Worm (Caenorhabditis elegans): ENCODE measurements around the gene gst-39.
A peak's percentile ranks its signal among the peaks of the same experiment; 100 is the strongest.

Gene gst-39

ce11 chrII:15158364-15158763 lies 13.4 kb downstream of the gst-39 start:
- TF ChIP-seq aha-1 (tag) (peak; percentile 53), snpc-1.2 (GFP tag; IDR thresholded peaks at IDR 0.05) (no peak), pqm-1 (tag; optimal IDR thresholded peaks at IDR 0.05) (no peak), hmg-1.1 (GFP tag; IDR thresholded peaks at IDR 0.05) (no peak), madf-5 (GFP tag; IDR thresholded peaks at IDR 0.05) (no peak), set-16 (GFP tag; IDR thresholded peaks at IDR 0.05) (no peak)

ce11 chrII:15157880-15158279 lies 13.8 kb downstream of the gst-39 start, which contains the start of gene ptr-20:
TSS of gene ptr-20 (plus strand) at chrII:15158180.
- TF ChIP-seq nhr-237 (tag; optimal IDR thresholded peaks at IDR 0.05) = no peak
- no peak for TF ChIP-seq nhr-48 (tag; optimal IDR thresholded peaks at IDR 0.05)
- TF ChIP-seq daf-8 (GFP tag; IDR thresholded peaks at IDR 0.05) = no peak
- TF ChIP-seq nhr-42 (GFP tag; IDR thresholded peaks at IDR 0.05) = no peak
- TF ChIP-seq pha-4 (GFP tag; IDR thresholded peaks at IDR 0.05) = no peak
- TF ChIP-seq pha-4 (tag; optimal IDR thresholded peaks at IDR 0.05) = no peak
- no peak for TF ChIP-seq skn-1 (tag; optimal IDR thresholded peaks at IDR 0.05)
- no peak for TF ChIP-seq ceh-20 (GFP tag; IDR thresholded peaks at IDR 0.05)
- TF ChIP-seq set-16 (GFP tag; IDR thresholded peaks at IDR 0.05) = no peak
- TF ChIP-seq T20F7.1 (GFP tag; optimal IDR thresholded peaks at IDR 0.05) = no peak
- TF ChIP-seq T26A8.4 (GFP tag; IDR thresholded peaks at IDR 0.05) = no peak
- TF ChIP-seq zip-2 (tag; optimal IDR thresholded peaks at IDR 0.05) = no peak
- TF ChIP-seq lir-3 (tag; optimal IDR thresholded peaks at IDR 0.05) = no peak
- TF ChIP-seq ama-1 (optimal IDR thresholded peaks at IDR 0.05) = no peak
- no peak for TF ChIP-seq F26F4.8 (GFP tag; conservative IDR thresholded peaks at IDR 0.05)
- TF ChIP-seq Y5F2A.4 (GFP tag; optimal IDR thresholded peaks at IDR 0.05) = no peak
- no peak for TF ChIP-seq aha-1 (tag)
- TF ChIP-seq mxl-2 (GFP tag; conservative IDR thresholded peaks at IDR 0.05) = no peak
- no peak for TF ChIP-seq mdt-29 (GFP tag; IDR thresholded peaks at IDR 0.05)

ce11 chrII:15148442-15148841 lies 23.3 kb downstream of the gst-39 start:
- TF ChIP-seq ama-1 (optimal IDR thresholded peaks at IDR 0.05) (no peak), madf-9 (GFP tag; conservative IDR thresholded peaks at IDR 0.05) (no peak), egl-27 (tag; optimal IDR thresholded peaks at IDR 0.05) (no peak), T20F7.1 (GFP tag; optimal IDR thresholded peaks at IDR 0.05) (no peak), unc-62 (GFP tag; optimal IDR thresholded peaks at IDR 0.05 in 1 of 2) (peak in 1 of 2 experiments; percentile 52), unc-62 (tag; optimal IDR thresholded peaks at IDR 0.05) (no peak), nhr-77 (tag; optimal IDR thresholded peaks at IDR 0.05) (no peak), F49E8.2 (tag; optimal IDR thresholded peaks at IDR 0.05; ENCODE audit: borderline replicate concordance) (no peak), mxl-3 (GFP tag; optimal IDR thresholded peaks at IDR 0.05) (no peak), aha-1 (tag) (peak; percentile 46), unc-39 (tag; optimal IDR thresholded peaks at IDR 0.05) (no peak), tag-97 (GFP tag; IDR thresholded peaks at IDR 0.05) (no peak), spr-1 (tag; optimal IDR thresholded peaks at IDR 0.05) (no peak), hmg-1.1 (GFP tag; IDR thresholded peaks at IDR 0.05) (no peak), zag-1 (tag; optimal IDR thresholded peaks at IDR 0.05) (no peak), attf-4 (tag; optimal IDR thresholded peaks at IDR 0.05) (no peak), snpc-4 (tag; optimal IDR thresholded peaks at IDR 0.05) (no peak), nhr-102 (tag; optimal IDR thresholded peaks at IDR 0.05) (no peak)

ce11 chrII:15145594-15145993 lies 26.1 kb downstream of the gst-39 start, which contains the start of gene Y53F4B.27:
TSS of gene Y53F4B.27 (plus strand) at chrII:15145894.
- no peak for TF ChIP-seq spr-1 (tag; optimal IDR thresholded peaks at IDR 0.05)
- peak; percentile 96 for TF ChIP-seq aha-1 (tag)
- TF ChIP-seq pqm-1 (tag; optimal IDR thresholded peaks at IDR 0.05) = no peak
- TF ChIP-seq dpl-1 (GFP tag; optimal IDR thresholded peaks at IDR 0.05) = no peak
- peak in 1 of 2 experiments; percentile 36 for TF ChIP-seq unc-62 (GFP tag; optimal IDR thresholded peaks at IDR 0.05 in 1 of 2)
- TF ChIP-seq unc-62 (tag; optimal IDR thresholded peaks at IDR 0.05) = no peak
- no peak for TF ChIP-seq duxl-1 (tag; optimal IDR thresholded peaks at IDR 0.05; ENCODE audit: poor library complexity)
- peak; percentile 24 for TF ChIP-seq hlh-11 (tag; optimal IDR thresholded peaks at IDR 0.05)
- TF ChIP-seq Y105C5A.15 (GFP tag; IDR thresholded peaks at IDR 0.05) = no peak
- no peak for TF ChIP-seq ZK546.5 (tag; optimal IDR thresholded peaks at IDR 0.05)
- TF ChIP-seq sdz-12 (GFP tag; optimal IDR thresholded peaks at IDR 0.05) = no peak
